Worm (Caenorhabditis elegans): ENCODE measurements around the gene rfth-1.

DNA sequence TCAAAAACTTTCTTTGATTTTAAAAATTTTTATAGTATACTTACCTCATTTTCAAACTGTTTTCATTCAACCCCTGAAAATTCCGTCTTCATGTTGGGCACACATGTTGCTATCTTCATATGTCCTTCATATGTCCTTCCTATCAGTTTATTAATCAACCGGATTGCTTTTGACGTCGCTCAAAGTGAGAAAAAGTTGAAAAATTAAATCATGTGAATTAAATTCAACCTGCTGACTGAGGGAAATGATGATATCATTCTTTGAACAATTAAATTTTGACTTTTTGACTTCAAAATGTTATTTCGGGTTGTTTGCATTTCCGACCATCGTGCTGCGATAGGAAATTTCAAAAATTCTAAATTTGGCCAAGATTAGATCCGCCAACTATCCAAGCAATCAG, 26.6 kb downstream of the rfth-1 start:
- TF ChIP-seq nhr-28 (tag; optimal IDR thresholded peaks at IDR 0.05) (no peak), snpc-4 (tag; optimal IDR thresholded peaks at IDR 0.05) (no peak), pha-4 (GFP tag; IDR thresholded peaks at IDR 0.05) (no peak), pha-4 (tag; optimal IDR thresholded peaks at IDR 0.05) (no peak), nhr-11 (tag; optimal IDR thresholded peaks at IDR 0.05) (no peak), aly-2 (tag; optimal IDR thresholded peaks at IDR 0.05) (no peak)
